Fruit fly (Drosophila melanogaster) whole organism, prepupa: ENCODE results near the gene chic.

Experiments
- Blimp-1 ChIP-seq: fragments of 200-800 bp; sonication (Bioruptor generic); optimal IDR thresholded peaks from 3 replicates; lab custom pipeline; 2017; ENCODE audit warnings: missing biosample characterization, missing genetic modification characterization, mild to moderate bottlenecking, moderate library complexity, missing genetic modification reagents
- CG10631 ChIP-seq: fragments of 200-800 bp; sonication (Bioruptor generic); optimal IDR thresholded peaks from 2 replicates; lab custom pipeline; 2016; ENCODE audit warnings: missing biosample characterization, missing genetic modification characterization
- CG10669 ChIP-seq: fragments of 200-800 bp; sonication (Bioruptor generic); optimal IDR thresholded peaks from 3 replicates; lab custom pipeline; 2018; ENCODE audit warnings: missing biosample characterization, mild to moderate bottlenecking, missing genetic modification characterization, moderate library complexity
- CG11294 ChIP-seq: fragments of 200-800 bp; sonication (Bioruptor generic); IDR thresholded peaks from 2 replicates; pipeline ENCODE4 v1.3.6; 2022; ENCODE audit warnings: missing biosample characterization, missing genetic modification characterization
- CG11902 ChIP-seq: fragments of 200-800 bp; sonication (Bioruptor generic); optimal IDR thresholded peaks from 3 replicates; lab custom pipeline; 2016; ENCODE audit warnings: missing biosample characterization, missing genetic modification characterization
- CG15336 ChIP-seq: fragments of 200-800 bp; sonication (Bioruptor generic); IDR thresholded peaks from 2 replicates; pipeline ENCODE4 v1.3.6; 2022; ENCODE audit warnings: missing biosample characterization, missing genetic modification characterization
- CG1621 ChIP-seq: fragments of 200-800 bp; sonication (Bioruptor generic); optimal IDR thresholded peaks from 3 replicates; lab custom pipeline; 2018; ENCODE audit warnings: missing biosample characterization, mild to moderate bottlenecking, missing genetic modification characterization
- CG3032 ChIP-seq: fragments of 200-800 bp; optimal IDR thresholded peaks from 2 replicates; lab custom pipeline; 2019; ENCODE audit warnings: missing biosample characterization, mild to moderate bottlenecking, missing genetic modification characterization, moderate library complexity
- CG31627 ChIP-seq: fragments of 200-800 bp; sonication (Bioruptor generic); optimal IDR thresholded peaks from 3 replicates; lab custom pipeline; 2016; ENCODE audit warnings: missing biosample characterization, missing genetic modification characterization
- CG32006 ChIP-seq: fragments of 200-800 bp; sonication (Bioruptor generic); optimal IDR thresholded peaks from 3 replicates; lab custom pipeline; 2017; ENCODE audit warnings: missing biosample characterization, mild to moderate bottlenecking, missing genetic modification characterization
- CG34406 ChIP-seq: fragments of 200-800 bp; sonication (Bioruptor generic); optimal IDR thresholded peaks from 3 replicates; lab custom pipeline; 2016; ENCODE audit warnings: missing biosample characterization, missing genetic modification characterization
- CG3919 ChIP-seq: fragments of 200-800 bp; sonication (Bioruptor generic); optimal IDR thresholded peaks from 3 replicates; lab custom pipeline; 2016; ENCODE audit warnings: missing biosample characterization, missing genetic modification characterization
- CG6163 ChIP-seq: fragments of 200-800 bp; sonication (Bioruptor generic); IDR thresholded peaks from 3 replicates; pipeline ENCODE4 v1.3.6; 2022; ENCODE audit warnings: missing biosample characterization, missing genetic modification characterization
- CG6276 ChIP-seq: fragments of 200-800 bp; sonication (Bioruptor generic); optimal IDR thresholded peaks from 2 replicates; lab custom pipeline; 2017; ENCODE audit warnings: missing biosample characterization, mild to moderate bottlenecking, missing genetic modification characterization
- CG6792 ChIP-seq: fragments of 200-800 bp; sonication (Bioruptor generic); optimal IDR thresholded peaks from 3 replicates; lab custom pipeline; 2016; ENCODE audit warnings: missing biosample characterization, missing genetic modification characterization
- CG6808 ChIP-seq: fragments of 200-800 bp; sonication (Bioruptor generic); optimal IDR thresholded peaks from 3 replicates; lab custom pipeline; 2017; ENCODE audit warnings: missing biosample characterization, missing genetic modification characterization, mild to moderate bottlenecking, moderate library complexity, missing genetic modification reagents
- CG7368 ChIP-seq: fragments of 200-800 bp; sonication (Bioruptor generic); optimal IDR thresholded peaks from 3 replicates; lab custom pipeline; 2016; ENCODE audit warnings: missing biosample characterization, missing genetic modification characterization
- CG8119 ChIP-seq: fragments of 200-800 bp; sonication (Bioruptor generic); IDR thresholded peaks from 3 replicates; pipeline ENCODE4 v1.3.6; 2022; ENCODE audit warnings: missing biosample characterization, missing genetic modification characterization
- CG8632 ChIP-seq: fragments of 200-800 bp; sonication (Bioruptor generic); optimal IDR thresholded peaks from 3 replicates; lab custom pipeline; 2016; ENCODE audit warnings: missing biosample characterization, missing genetic modification characterization
- CG9139 ChIP-seq: fragments of 200-800 bp; sonication (Bioruptor generic); optimal IDR thresholded peaks from 3 replicates; lab custom pipeline; 2017; ENCODE audit warnings: missing biosample characterization, mild to moderate bottlenecking, missing genetic modification characterization
- Eip75B ChIP-seq: fragments of 200-800 bp; sonication (Bioruptor generic); optimal IDR thresholded peaks from 3 replicates; lab custom pipeline; 2016; ENCODE audit warnings: missing biosample characterization, missing genetic modification characterization
- Eip78C ChIP-seq: fragments of 200-800 bp; sonication (Bioruptor generic); peaks from one replicate; lab custom pipeline; 2016; ENCODE audit warnings: missing biosample characterization, missing genetic modification characterization
- Eip93F ChIP-seq: fragments of 200-800 bp; sonication (Bioruptor generic); optimal IDR thresholded peaks from 2 replicates; lab custom pipeline; 2016; ENCODE audit warnings: missing biosample characterization, mild to moderate bottlenecking, missing genetic modification characterization
- Ets21C ChIP-seq: fragments of 200-800 bp; sonication (Bioruptor generic); optimal IDR thresholded peaks from 3 replicates; lab custom pipeline; 2016; ENCODE audit warnings: missing biosample characterization, missing genetic modification characterization
- Ets96B ChIP-seq: fragments of 200-800 bp; optimal IDR thresholded peaks from 2 replicates; lab custom pipeline; 2019; ENCODE audit warnings: missing biosample characterization, mild to moderate bottlenecking, missing genetic modification characterization, moderate library complexity
- Hr38 ChIP-seq: sonication (Bioruptor generic); optimal IDR thresholded peaks from 2 replicates; lab custom pipeline; 2016; ENCODE audit warnings: missing biosample characterization, missing genetic modification characterization
- Hr39 ChIP-seq: fragments of 200-800 bp; sonication (Bioruptor generic); optimal IDR thresholded peaks from 2 replicates; lab custom pipeline; 2016; ENCODE audit warnings: missing biosample characterization, missing genetic modification characterization
- Hr4 ChIP-seq: fragments of 200-800 bp; sonication (Bioruptor generic); optimal IDR thresholded peaks from 3 replicates; lab custom pipeline; 2016; ENCODE audit warnings: missing biosample characterization, missing genetic modification characterization
- Met ChIP-seq: fragments of 200-800 bp; sonication (Bioruptor generic); optimal IDR thresholded peaks from 3 replicates; lab custom pipeline; 2016; ENCODE audit warnings: missing biosample characterization, missing genetic modification characterization
- OdsH ChIP-seq: fragments of 200-800 bp; sonication (Bioruptor generic); optimal IDR thresholded peaks from 3 replicates; lab custom pipeline; 2016; ENCODE audit warnings: missing biosample characterization, missing genetic modification characterization
- Smox ChIP-seq: fragments of 200-800 bp; sonication (Bioruptor generic); optimal IDR thresholded peaks from 3 replicates; lab custom pipeline; 2016; ENCODE audit warnings: missing biosample characterization, missing genetic modification characterization
- Sox102F ChIP-seq: fragments of 200-800 bp; sonication (Bioruptor generic); optimal IDR thresholded peaks from 2 replicates; lab custom pipeline; 2016; ENCODE audit warnings: missing biosample characterization, mild to moderate bottlenecking, missing genetic modification characterization
- Sox15 ChIP-seq: fragments of 200-800 bp; sonication (Bioruptor generic); optimal IDR thresholded peaks from 3 replicates; lab custom pipeline; 2016; ENCODE audit warnings: missing biosample characterization, missing genetic modification characterization
- achi ChIP-seq: fragments of 200-800 bp; sonication (Bioruptor generic); optimal IDR thresholded peaks from 3 replicates; lab custom pipeline; 2016; ENCODE audit warnings: missing biosample characterization, missing genetic modification characterization
- acj6 ChIP-seq: fragments of 200-800 bp; sonication (Bioruptor generic); optimal IDR thresholded peaks from 3 replicates; lab custom pipeline; 2016; ENCODE audit warnings: missing biosample characterization, missing genetic modification characterization
- dac ChIP-seq: fragments of 200-800 bp; sonication (Bioruptor generic); optimal IDR thresholded peaks from 2 replicates; lab custom pipeline; 2017; ENCODE audit warnings: missing biosample characterization, mild to moderate bottlenecking, missing genetic modification characterization
- dsx ChIP-seq: fragments of 200-800 bp; optimal IDR thresholded peaks from 3 replicates; lab custom pipeline; 2019; ENCODE audit warnings: missing biosample characterization, mild to moderate bottlenecking, missing genetic modification characterization, moderate library complexity; ENCODE audit not compliant: poor library complexity, severe bottlenecking
- esn ChIP-seq: fragments of 200-800 bp; sonication (Bioruptor generic); optimal IDR thresholded peaks from 2 replicates; lab custom pipeline; 2016; ENCODE audit warnings: missing biosample characterization, mild to moderate bottlenecking, missing genetic modification characterization, moderate library complexity
- fd59A ChIP-seq: fragments of 200-800 bp; sonication (Bioruptor generic); optimal IDR thresholded peaks from 2 replicates; lab custom pipeline; 2017; ENCODE audit warnings: missing biosample characterization, mild to moderate bottlenecking, missing genetic modification characterization, missing genetic modification reagents
- fkh ChIP-seq: fragments of 200-800 bp; sonication (Bioruptor generic); optimal IDR thresholded peaks from 3 replicates; lab custom pipeline; 2017; ENCODE audit warnings: missing biosample characterization, mild to moderate bottlenecking, missing genetic modification characterization, moderate library complexity
- lz ChIP-seq: fragments of 200-800 bp; sonication (Bioruptor generic); optimal IDR thresholded peaks from 3 replicates; lab custom pipeline; 2016; ENCODE audit warnings: missing biosample characterization, missing genetic modification characterization
- pdm3 ChIP-seq: fragments of 200-800 bp; sonication (Bioruptor generic); optimal IDR thresholded peaks from 3 replicates; lab custom pipeline; 2016; ENCODE audit warnings: missing biosample characterization, missing genetic modification characterization
- spab ChIP-seq: fragments of 200-800 bp; sonication (Bioruptor generic); optimal IDR thresholded peaks from 2 replicates; lab custom pipeline; 2017; ENCODE audit warnings: missing biosample characterization, mild to moderate bottlenecking, missing genetic modification characterization, missing genetic modification reagents
- topi ChIP-seq: fragments of 200-800 bp; sonication (Bioruptor generic); optimal IDR thresholded peaks from 3 replicates; lab custom pipeline; 2016; ENCODE audit warnings: missing biosample characterization, missing genetic modification characterization
- vri ChIP-seq: fragments of 200-800 bp; sonication (Bioruptor generic); optimal IDR thresholded peaks from 3 replicates; lab custom pipeline; 2016; ENCODE audit warnings: missing biosample characterization, mild to moderate bottlenecking, missing genetic modification characterization

chic gene

dm6 chr2L:6028712-6029111 lies 47.9 kb upstream of the chic start (continued):
- no peak for TF ChIP-seq dsx (GFP tag; lab: Kevin White, UChicago)
- TF ChIP-seq CG10669 (GFP tag; lab: Kevin White, UChicago): no peak
- peak; percentile 21; the same call in 1 of the 3 replicates for TF ChIP-seq CG6163 (GFP tag; lab: Robert Waterston, UW)
- TF ChIP-seq Hr39 (GFP tag; lab: Kevin White, UChicago): peak; percentile 15
- TF ChIP-seq Blimp-1 (GFP tag; lab: Kevin White, UChicago): no peak
- no peak for TF ChIP-seq Sox15 (GFP tag; lab: Kevin White, UChicago)
- no peak for TF ChIP-seq Ets96B (tag; lab: Kevin White, UChicago)
- no peak for TF ChIP-seq topi
- TF ChIP-seq Eip93F (GFP tag; lab: Kevin White, UChicago): no peak
- TF ChIP-seq CG11294 (GFP tag; lab: Robert Waterston, UW): no peak
- TF ChIP-seq CG31627 (GFP tag; lab: Kevin White, UChicago): peak; percentile 7
- TF ChIP-seq vri (GFP tag; lab: Kevin White, UChicago): no peak
- peak; percentile 44; the same call in 2 of the 3 replicates for TF ChIP-seq CG8119
- peak; percentile 44; the same call in 1 of the 2 replicates for TF ChIP-seq CG15336 (GFP tag; lab: Robert Waterston, UW)
- no peak for TF ChIP-seq CG7368
- TF ChIP-seq achi (GFP tag; lab: Kevin White, UChicago): peak; percentile 18
- no peak for TF ChIP-seq lz (GFP tag; lab: Kevin White, UChicago)
- TF ChIP-seq fd59A (GFP tag; lab: Kevin White, UChicago): no peak
- peak; percentile 24 for TF ChIP-seq acj6 (GFP tag; lab: Kevin White, UChicago)
- TF ChIP-seq Hr4 (GFP tag; lab: Kevin White, UChicago): peak; percentile 34
- peak; percentile 37 for TF ChIP-seq CG32006 (GFP tag; lab: Kevin White, UChicago)
- TF ChIP-seq CG6792 (GFP tag; lab: Kevin White, UChicago): no peak

dm6 chr2L:6024345-6024907 lies 43.6 kb upstream of the chic start, which contains the start of gene CG9107:
CG9107 (minus strand) TSS chr2L:6024539.
- TF ChIP-seq dac (GFP tag; lab: Kevin White, UChicago): no peak
- no peak for TF ChIP-seq CG6792 (GFP tag; lab: Kevin White, UChicago)
- no peak for TF ChIP-seq CG8119
- no peak for TF ChIP-seq CG8632 (GFP tag; lab: Kevin White, UChicago)
- TF ChIP-seq CG11902 (GFP tag; lab: Kevin White, UChicago): no peak
- no peak for TF ChIP-seq Hr39 (GFP tag; lab: Kevin White, UChicago)
- TF ChIP-seq CG6808 (GFP tag; lab: Kevin White, UChicago): peak; percentile 100
- no peak for TF ChIP-seq Sox102F (GFP tag; lab: Kevin White, UChicago)
- no peak for TF ChIP-seq CG3032
- no peak for TF ChIP-seq Sox15 (GFP tag; lab: Kevin White, UChicago)
- no peak for TF ChIP-seq Hr38 (GFP tag; lab: Kevin White, UChicago)
- no peak for TF ChIP-seq spab (GFP tag; lab: Kevin White, UChicago)
- TF ChIP-seq CG9139 (GFP tag; lab: Kevin White, UChicago): no peak
- no peak for TF ChIP-seq OdsH (GFP tag; lab: Kevin White, UChicago)
- TF ChIP-seq CG3919 (GFP tag; lab: Kevin White, UChicago): no peak
- TF ChIP-seq Eip75B (GFP tag; lab: Kevin White, UChicago): no peak
- TF ChIP-seq CG7368: no peak
- peak; percentile 78 for TF ChIP-seq fkh (GFP tag; lab: Kevin White, UChicago)
- TF ChIP-seq, all 60 proteins: peak for 2

dm6 chr2L:6022793-6023192 lies 42.0 kb upstream of the chic start:
- TF ChIP-seq Sox102F (GFP tag; lab: Kevin White, UChicago) (peak; percentile 40), Met (GFP tag; lab: Kevin White, UChicago) (peak; percentile 59), CG8119 (no peak), Eip93F (GFP tag; lab: Kevin White, UChicago) (peak; percentile 15), Sox15 (GFP tag; lab: Kevin White, UChicago) (peak; percentile 58), CG10631 (GFP tag; lab: Kevin White, UChicago) (peak; percentile 64), acj6 (GFP tag; lab: Kevin White, UChicago) (peak; percentile 79), CG1621 (tag; lab: Kevin White, UChicago) (peak; percentile 16), CG31627 (GFP tag; lab: Kevin White, UChicago) (peak; percentile 42), vri (GFP tag; lab: Kevin White, UChicago) (no peak), CG6792 (GFP tag; lab: Kevin White, UChicago) (peak; percentile 54), CG11902 (GFP tag; lab: Kevin White, UChicago) (peak; percentile 78), pdm3 (GFP tag; lab: Kevin White, UChicago) (no peak), CG6276 (GFP tag; lab: Kevin White, UChicago) (peak; percentile 37), CG34406 (GFP tag; lab: Kevin White, UChicago) (peak; percentile 61), CG8632 (GFP tag; lab: Kevin White, UChicago) (peak; percentile 51), Smox (GFP tag; lab: Kevin White, UChicago) (peak; percentile 21), Ets21C (GFP tag; lab: Kevin White, UChicago) (no peak), Hr4 (GFP tag; lab: Kevin White, UChicago) (peak; percentile 29), esn (peak; percentile 33), CG6808 (GFP tag; lab: Kevin White, UChicago) (peak; percentile 73), Eip78C (GFP tag; lab: Kevin White, UChicago) (peak; percentile 92)
